Fruit fly (Drosophila melanogaster): ENCODE results near the gene Hex-A.

DNA sequence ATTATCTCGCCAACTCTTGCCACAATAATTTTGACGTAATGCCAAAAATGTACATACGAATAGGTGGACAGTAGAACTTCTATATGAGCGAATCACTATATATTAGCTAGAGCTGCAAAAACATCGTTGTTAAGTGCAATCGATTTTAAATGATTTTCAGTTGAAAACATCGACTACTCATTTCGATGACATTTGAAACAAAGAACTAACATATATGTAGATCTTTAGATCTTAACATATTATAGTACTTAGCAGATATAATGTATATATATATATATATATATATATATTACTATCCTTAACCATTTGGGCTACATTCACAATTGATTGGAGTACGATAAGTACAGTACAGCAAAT, 9.3 kb upstream of the Hex-A start, which contains the start of gene CG42395:
- TF ChIP-seq woc (GFP tag; optimal IDR thresholded peaks at IDR 0.05) (no peak), pan (optimal IDR thresholded peaks at IDR 0.05) (no peak), fru (GFP tag; optimal IDR thresholded peaks at IDR 0.05) (no peak), N (GFP tag; optimal IDR thresholded peaks at IDR 0.05) (no peak)

All from whole organism, wandering third instar larva.